Worm (Caenorhabditis elegans): ENCODE results near the gene F55C9.14.

- no peak for TF ChIP-seq unc-55 (GFP tag; optimal IDR thresholded peaks at IDR 0.05)
- no peak for TF ChIP-seq nhr-237 (tag; optimal IDR thresholded peaks at IDR 0.05)
- no peak for TF ChIP-seq nhr-11 (tag; optimal IDR thresholded peaks at IDR 0.05)
- TF ChIP-seq lin-39 (tag; optimal IDR thresholded peaks at IDR 0.05) = no peak
- TF ChIP-seq sma-3 (GFP tag; optimal IDR thresholded peaks at IDR 0.05) = no peak
- no peak for TF ChIP-seq zag-1 (tag; optimal IDR thresholded peaks at IDR 0.05)
- no peak for TF ChIP-seq ama-1 (optimal IDR thresholded peaks at IDR 0.05)
- TF ChIP-seq ceh-82 (tag; optimal IDR thresholded peaks at IDR 0.05) = no peak
Measured at ce11 chrV:19257653-19258052, 41.7 kb upstream of the F55C9.14 start, which contains the start of gene F21D9.3.

All from whole organism, L2 larva.